Worm (Caenorhabditis elegans): ENCODE data around the gene F18H3.1.
A peak's percentile ranks its signal among the peaks of the same experiment; 100 is the strongest.

The F18H3.1 gene

DNA sequence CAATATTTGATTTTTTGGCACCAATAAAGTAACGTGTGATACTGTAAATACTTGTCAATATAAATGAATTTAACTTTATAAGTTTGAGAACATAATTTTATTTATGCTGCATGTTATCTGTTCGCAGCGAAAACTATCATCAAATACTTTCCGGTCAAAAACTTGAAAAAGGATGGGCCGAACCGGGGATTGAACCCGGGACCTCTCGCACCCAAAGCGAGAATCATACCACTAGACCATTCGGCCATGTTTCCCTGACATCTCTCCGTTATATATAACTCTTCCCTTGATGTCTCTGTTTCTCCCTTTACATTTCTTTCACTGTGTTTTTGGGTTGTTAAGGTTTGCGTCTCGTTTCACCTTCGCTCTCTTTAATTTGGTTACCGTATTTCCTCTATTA lies 7.7 kb upstream of the F18H3.1 start (continued):
- TF ChIP-seq nhr-76 (tag; optimal IDR thresholded peaks at IDR 0.05) = no peak
- TF ChIP-seq F44E2.7 (GFP tag; IDR thresholded peaks at IDR 0.05) = peak; percentile 87; the same call in 1 of the 2 replicates
- TF ChIP-seq nhr-25 (tag; optimal IDR thresholded peaks at IDR 0.05; ENCODE audit: borderline replicate concordance, insufficient read depth) = no peak
- no peak for TF ChIP-seq aly-2 (tag; optimal IDR thresholded peaks at IDR 0.05)
- peak; percentile 91 for TF ChIP-seq F26F4.8 (GFP tag; conservative IDR thresholded peaks at IDR 0.05)
- TF ChIP-seq hlh-11 (tag; optimal IDR thresholded peaks at IDR 0.05) = peak; percentile 55
- TF ChIP-seq fkh-10 (GFP tag; optimal IDR thresholded peaks at IDR 0.05) = no peak
- TF ChIP-seq nhr-10 (tag; optimal IDR thresholded peaks at IDR 0.05) = no peak
- no peak for TF ChIP-seq mdl-1 (tag; optimal IDR thresholded peaks at IDR 0.05)
- TF ChIP-seq mxl-2 (GFP tag; conservative IDR thresholded peaks at IDR 0.05) = 0 out of 2 replicates have a peak, but pooled peaks have one; percentile 44
- no peak for TF ChIP-seq php-3 (GFP tag; IDR thresholded peaks at IDR 0.05)
- peak; percentile 57 for TF ChIP-seq zip-2 (tag; optimal IDR thresholded peaks at IDR 0.05)
- peak; percentile 71 for TF ChIP-seq lir-3 (tag; optimal IDR thresholded peaks at IDR 0.05)
- TF ChIP-seq zag-1 (tag; optimal IDR thresholded peaks at IDR 0.05) = no peak
- no peak for TF ChIP-seq ceh-32 (tag; optimal IDR thresholded peaks at IDR 0.05; ENCODE audit: poor library complexity)
- peak; percentile 80 for TF ChIP-seq nhr-111 (GFP tag; optimal IDR thresholded peaks at IDR 0.05)
- TF ChIP-seq set-16 (GFP tag; IDR thresholded peaks at IDR 0.05) = no peak
- TF ChIP-seq egl-27 (tag; optimal IDR thresholded peaks at IDR 0.05) = no peak
- TF ChIP-seq sdz-12 (GFP tag; optimal IDR thresholded peaks at IDR 0.05) = peak; percentile 7
- TF ChIP-seq snpc-1.2 (GFP tag; IDR thresholded peaks at IDR 0.05) = peak; percentile 91
- no peak for TF ChIP-seq ceh-62 (tag; optimal IDR thresholded peaks at IDR 0.05)
- no peak for TF ChIP-seq unc-39 (tag; optimal IDR thresholded peaks at IDR 0.05)
- peak; percentile 76 for TF ChIP-seq madf-9 (GFP tag; conservative IDR thresholded peaks at IDR 0.05)
- TF ChIP-seq nhr-102 (tag; optimal IDR thresholded peaks at IDR 0.05) = peak; percentile 68
- TF ChIP-seq lin-13 (GFP tag; optimal IDR thresholded peaks at IDR 0.05) = peak; percentile 14
- TF ChIP-seq daf-16 (GFP tag; optimal IDR thresholded peaks at IDR 0.05) = peak; percentile 37 to 89
- TF ChIP-seq daf-16 (tag; optimal IDR thresholded peaks at IDR 0.05) = peak; percentile 65
- TF ChIP-seq ctbp-1 (GFP tag; IDR thresholded peaks at IDR 0.05) = peak; percentile 79
- no peak for TF ChIP-seq attf-4 (tag; optimal IDR thresholded peaks at IDR 0.05)
- TF ChIP-seq unc-130 (GFP tag; optimal IDR thresholded peaks at IDR 0.05) = peak; percentile 54
- peak; percentile 90 for TF ChIP-seq dmd-8 (GFP tag; IDR thresholded peaks at IDR 0.05)
- TF ChIP-seq duxl-1 (tag; optimal IDR thresholded peaks at IDR 0.05; ENCODE audit: poor library complexity) = peak; percentile 80
- TF ChIP-seq ztf-11 (tag; optimal IDR thresholded peaks at IDR 0.05) = no peak
- TF ChIP-seq spr-1 (tag; optimal IDR thresholded peaks at IDR 0.05) = peak; percentile 64
- TF ChIP-seq snpc-4 (tag; optimal IDR thresholded peaks at IDR 0.05) = no peak
- 0 out of 2 replicates have a peak, but pooled peaks have one; percentile 43 for TF ChIP-seq Y75B8A.6 (GFP tag; IDR thresholded peaks at IDR 0.05)
- TF ChIP-seq mdt-29 (GFP tag; IDR thresholded peaks at IDR 0.05) = no peak
- peak; percentile 21 for TF ChIP-seq dve-1 (tag; optimal IDR thresholded peaks at IDR 0.05; ENCODE audit: insufficient read depth)
- TF ChIP-seq mes-2 (tag; optimal IDR thresholded peaks at IDR 0.05; ENCODE audit: poor library complexity, severe bottlenecking) = peak; percentile 77
- no peak for TF ChIP-seq saeg-2 (GFP tag; IDR thresholded peaks at IDR 0.05)
- TF ChIP-seq mxl-3 (GFP tag; optimal IDR thresholded peaks at IDR 0.05) = peak; percentile 47
- peak; percentile 89; the same call in 1 of the 2 replicates for TF ChIP-seq pha-4 (GFP tag; IDR thresholded peaks at IDR 0.05)
- TF ChIP-seq pha-4 (tag; optimal IDR thresholded peaks at IDR 0.05) = no peak
- peak; percentile 76 for TF ChIP-seq lin-38 (GFP tag; IDR thresholded peaks at IDR 0.05)
- peak; percentile 36 for TF ChIP-seq ztf-7 (tag; optimal IDR thresholded peaks at IDR 0.05)
- peak; percentile 0 for TF ChIP-seq dpl-1 (GFP tag; optimal IDR thresholded peaks at IDR 0.05)
- 0 out of 2 replicates have a peak, but pooled peaks have one; percentile 42 for TF ChIP-seq zfp-3 (GFP tag; conservative IDR thresholded peaks at IDR 0.05)
- no peak for TF ChIP-seq pqm-1 (tag; optimal IDR thresholded peaks at IDR 0.05)
- no peak for TF ChIP-seq zip-11 (GFP tag; IDR thresholded peaks at IDR 0.05)
- TF ChIP-seq ama-1 (optimal IDR thresholded peaks at IDR 0.05) = no peak
- TF ChIP-seq unc-62 (GFP tag; optimal IDR thresholded peaks at IDR 0.05 in 1 of 2) = no peak
- TF ChIP-seq unc-62 (tag; optimal IDR thresholded peaks at IDR 0.05) = no peak

Data from whole organism, L4 larva.